Fruit fly (Drosophila melanogaster) whole organism, pupa: ENCODE results near the gene djl.

Experiments
- CG10348 ChIP-seq: fragments of 200-800 bp; sonication (Bioruptor generic); IDR thresholded peaks from 2 replicates; pipeline ENCODE4 v1.3.6; 2022; ENCODE audit warnings: missing biosample characterization, missing genetic modification characterization
- CG12605 ChIP-seq: fragments of 200-800 bp; sonication (Bioruptor generic); IDR thresholded peaks from 2 replicates; pipeline ENCODE4 v1.3.6; 2022; ENCODE audit warnings: missing biosample characterization, missing genetic modification characterization
- CG13204 ChIP-seq: fragments of 200-800 bp; sonication (Bioruptor generic); optimal IDR thresholded peaks from 2 replicates; lab custom pipeline; 2018; ENCODE audit warnings: missing biosample characterization, mild to moderate bottlenecking, missing genetic modification characterization, moderate library complexity
- CG14655 ChIP-seq: fragments of 200-800 bp; sonication (Bioruptor generic); optimal IDR thresholded peaks from 3 replicates; lab custom pipeline; 2017; ENCODE audit warnings: mild to moderate bottlenecking, missing biosample characterization, missing genetic modification reagents, missing genetic modification characterization
- CG15710 ChIP-seq: fragments of 200-800 bp; sonication (Bioruptor generic); optimal IDR thresholded peaks from 2 replicates; lab custom pipeline; 2018; ENCODE audit warnings: missing biosample characterization, mild to moderate bottlenecking, missing genetic modification characterization, moderate library complexity
- CG17806 ChIP-seq: fragments of 200-800 bp; sonication (Bioruptor generic); optimal IDR thresholded peaks from 2 replicates; lab custom pipeline; 2018; ENCODE audit warnings: missing biosample characterization, mild to moderate bottlenecking, missing genetic modification characterization, moderate library complexity
- CG32121 ChIP-seq: fragments of 200-800 bp; sonication (Bioruptor generic); IDR thresholded peaks from 2 replicates; pipeline ENCODE4 v1.3.6; 2022; ENCODE audit warnings: missing biosample characterization, missing genetic modification characterization
- CG34367 ChIP-seq: fragments of 200-800 bp; sonication (Bioruptor generic); optimal IDR thresholded peaks from 2 replicates; lab custom pipeline; 2018; ENCODE audit warnings: missing biosample characterization, mild to moderate bottlenecking, missing genetic modification characterization
- CG4496 ChIP-seq: fragments of 200-800 bp; sonication (Bioruptor generic); IDR thresholded peaks from 3 replicates; pipeline ENCODE4 v1.3.6; 2022; ENCODE audit warnings: missing biosample characterization, missing genetic modification characterization
- CG8159 ChIP-seq: fragments of 200-800 bp; sonication (Bioruptor generic); optimal IDR thresholded peaks from 3 replicates; lab custom pipeline; 2018; ENCODE audit warnings: missing biosample characterization, mild to moderate bottlenecking, missing genetic modification characterization, moderate library complexity
- CG8301 ChIP-seq: fragments of 200-800 bp; sonication (Bioruptor generic); optimal IDR thresholded peaks from 2 replicates; lab custom pipeline; 2018; ENCODE audit warnings: missing biosample characterization, mild to moderate bottlenecking, missing genetic modification characterization
- CG9948 ChIP-seq: fragments of 200-800 bp; sonication (Bioruptor generic); optimal IDR thresholded peaks from 2 replicates; lab custom pipeline; 2018; ENCODE audit warnings: missing biosample characterization, mild to moderate bottlenecking, missing genetic modification characterization, moderate library complexity
- D1 ChIP-seq: fragments of 200-800 bp; sonication (Bioruptor generic); optimal IDR thresholded peaks from 2 replicates; lab custom pipeline; 2018; ENCODE audit warnings: missing biosample characterization, mild to moderate bottlenecking, missing genetic modification characterization, moderate library complexity
- EcR ChIP-seq: fragments of 200-800 bp; sonication (Bioruptor generic); optimal IDR thresholded peaks from 3 replicates; lab custom pipeline; 2019; ENCODE audit warnings: missing biosample characterization, missing genetic modification characterization, mild to moderate bottlenecking, moderate library complexity, missing genetic modification reagents
- Ets98B ChIP-seq: fragments of 200-800 bp; sonication (Bioruptor generic); IDR thresholded peaks from 2 replicates; pipeline ENCODE4 v1.3.6; 2022; ENCODE audit warnings: missing biosample characterization, missing genetic modification characterization
- Pif1A ChIP-seq: fragments of 200-800 bp; sonication (Bioruptor generic); optimal IDR thresholded peaks from 3 replicates; lab custom pipeline; 2016; ENCODE audit warnings: missing biosample characterization, missing genetic modification characterization
- Pif1B ChIP-seq: fragments of 200-800 bp; sonication (Bioruptor generic); optimal IDR thresholded peaks from 3 replicates; lab custom pipeline; 2016; ENCODE audit warnings: missing biosample characterization, missing genetic modification characterization
- Snoo ChIP-seq: fragments of 200-800 bp; sonication (Bioruptor generic); optimal IDR thresholded peaks from 3 replicates; lab custom pipeline; 2017; ENCODE audit warnings: missing biosample characterization, mild to moderate bottlenecking, missing genetic modification characterization, inconsistent platforms
- fd96Ca ChIP-seq: fragments of 200-800 bp; sonication (Bioruptor generic); IDR thresholded peaks from 3 replicates; pipeline ENCODE4 v1.3.6; 2022; ENCODE audit warnings: missing biosample characterization, missing genetic modification characterization
- gl ChIP-seq: fragments of 200-800 bp; sonication (Bioruptor generic); optimal IDR thresholded peaks from 2 replicates; lab custom pipeline; 2018; ENCODE audit warnings: missing biosample characterization, mild to moderate bottlenecking, missing genetic modification characterization
- rn ChIP-seq: fragments of 200-800 bp; sonication (Bioruptor generic); IDR thresholded peaks from 2 replicates; pipeline ENCODE4 v1.3.6; 2022; ENCODE audit warnings: missing biosample characterization, missing genetic modification characterization

The djl gene

DNA sequence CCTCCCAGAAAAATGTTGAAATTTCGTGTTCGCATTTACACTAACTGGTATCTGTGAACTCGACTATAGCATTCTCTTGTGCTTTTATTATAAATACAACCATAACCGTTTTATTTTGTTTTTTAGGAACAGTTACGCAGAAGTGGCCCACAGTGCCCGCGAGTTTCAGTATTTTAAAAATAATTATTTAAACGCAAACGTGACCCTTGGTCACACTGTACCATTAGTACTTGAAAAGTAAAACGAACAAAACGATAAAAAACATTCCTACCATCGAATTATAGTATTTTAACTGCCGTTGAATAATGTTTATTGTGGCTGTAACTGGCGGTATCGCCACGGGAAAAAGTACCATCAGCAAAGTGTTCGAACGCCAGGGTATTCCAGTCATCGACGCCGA lies 21.4 kb downstream of the djl start, which contains the start of gene Dpck:
Dpck (plus strand) TSS at position 211 of the 400 bp plus-strand sequence.
- peak; percentile 59; the same call in 1 of the 2 replicates for TF ChIP-seq CG12605 (GFP tag; lab: Robert Waterston, UW)
- TF ChIP-seq CG9948 = no peak
- TF ChIP-seq CG8159 (tag; lab: Kevin White, UChicago) = peak; percentile 48
- TF ChIP-seq fd96Ca = 0 out of 3 replicates have a peak, but pooled peaks have one; percentile 38
- TF ChIP-seq CG10348 (GFP tag; lab: Robert Waterston, UW) = no peak
- peak; percentile 31 for TF ChIP-seq CG34367
- no peak for TF ChIP-seq EcR (GFP tag; lab: Kevin White, UChicago)
- TF ChIP-seq D1 = no peak
- peak; percentile 57 for TF ChIP-seq CG4496 (GFP tag; lab: Robert Waterston, UW)
- TF ChIP-seq CG8301 (tag; lab: Kevin White, UChicago) = peak; percentile 22
- peak; percentile 28; the same call in 1 of the 2 replicates for TF ChIP-seq CG32121 (GFP tag; lab: Robert Waterston, UW)
- TF ChIP-seq CG15710 (tag; lab: Kevin White, UChicago) = peak; percentile 22
- peak; percentile 71 for TF ChIP-seq gl (tag; lab: Kevin White, UChicago)
- TF ChIP-seq Ets98B (GFP tag; lab: Robert Waterston, UW) = peak; percentile 60
- no peak for TF ChIP-seq Pif1A (GFP tag; lab: Kevin White, UChicago)
- peak; percentile 14 for TF ChIP-seq Pif1B
- peak; percentile 19 for TF ChIP-seq CG17806 (tag; lab: Kevin White, UChicago)
- TF ChIP-seq Snoo = peak; percentile 33

DNA sequence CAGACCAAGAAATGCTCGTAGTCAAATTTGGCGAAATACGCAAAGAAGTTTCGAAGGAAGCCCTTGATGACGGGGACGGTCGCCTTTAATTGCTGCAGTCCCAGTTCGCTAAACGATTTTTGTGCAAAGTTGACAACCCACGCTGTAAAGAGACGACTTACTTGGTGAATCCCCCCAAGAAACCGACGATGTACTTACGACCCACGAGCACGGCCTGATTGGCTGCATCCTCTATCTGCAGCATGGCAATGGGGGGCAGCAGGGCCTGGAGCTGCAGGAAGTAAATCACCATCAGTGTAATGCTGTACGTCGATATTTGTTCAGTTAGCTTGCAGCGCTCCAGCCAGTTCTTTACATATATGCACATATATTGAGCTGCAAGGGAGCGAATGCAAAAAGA lies 23.2 kb downstream of the djl start:
- TF ChIP-seq CG34367 (no peak), fd96Ca (no peak), CG12605 (GFP tag; lab: Robert Waterston, UW) (no peak), Pif1B (no peak), CG13204 (GFP tag; lab: Kevin White, UChicago) (no peak), CG32121 (GFP tag; lab: Robert Waterston, UW) (no peak), CG4496 (GFP tag; lab: Robert Waterston, UW) (no peak), EcR (GFP tag; lab: Kevin White, UChicago) (no peak), CG17806 (tag; lab: Kevin White, UChicago) (no peak), Snoo (no peak), D1 (no peak), Pif1A (GFP tag; lab: Kevin White, UChicago) (no peak), CG10348 (GFP tag; lab: Robert Waterston, UW) (no peak), rn (GFP tag; lab: Robert Waterston, UW) (no peak), Ets98B (GFP tag; lab: Robert Waterston, UW) (no peak), CG15710 (tag; lab: Kevin White, UChicago) (no peak), CG8159 (tag; lab: Kevin White, UChicago) (no peak)

- TF ChIP-seq Pif1B (no peak), CG8301 (tag; lab: Kevin White, UChicago) (no peak), CG32121 (GFP tag; lab: Robert Waterston, UW) (no peak), CG34367 (no peak), CG15710 (tag; lab: Kevin White, UChicago) (no peak), CG8159 (tag; lab: Kevin White, UChicago) (no peak), gl (tag; lab: Kevin White, UChicago) (no peak), D1 (no peak), rn (GFP tag; lab: Robert Waterston, UW) (no peak)
Observed at dm6 chr3R:7085455-7085854, 24.9 kb downstream of the djl start.

DNA sequence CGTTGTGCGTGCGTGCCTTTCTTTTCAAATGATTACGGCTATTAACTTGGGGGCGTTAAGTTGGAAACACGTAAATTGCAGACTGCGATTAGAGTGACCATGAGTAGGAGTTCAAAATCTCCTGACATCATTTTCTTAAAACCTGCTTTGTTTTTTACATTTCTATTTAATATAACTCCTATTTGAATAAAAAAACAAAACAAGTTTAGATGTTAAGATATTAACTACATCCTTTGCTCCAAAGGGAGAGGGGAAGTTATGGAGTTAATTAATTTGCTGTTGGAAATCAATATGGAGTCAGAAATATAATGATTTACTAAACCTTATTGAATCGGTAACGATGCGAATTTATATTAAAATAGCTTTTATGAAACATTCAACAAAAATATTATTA lies 25.4 kb downstream of the djl start, which contains the start of gene Tailor:
Tailor (minus strand) TSS at position 101 of the 394 bp plus-strand sequence.
- TF ChIP-seq CG14655 (GFP tag; lab: Kevin White, UChicago) = no peak
- no peak for TF ChIP-seq Snoo
- TF ChIP-seq rn (GFP tag; lab: Robert Waterston, UW) = no peak
- no peak for TF ChIP-seq CG4496 (GFP tag; lab: Robert Waterston, UW)
- TF ChIP-seq EcR (GFP tag; lab: Kevin White, UChicago) = no peak
- no peak for TF ChIP-seq CG8159 (tag; lab: Kevin White, UChicago)
- TF ChIP-seq CG8301 (tag; lab: Kevin White, UChicago) = no peak
- TF ChIP-seq, all 21 proteins: peak for 0

dm6 chr3R:7086377-7087200 lies 26.0 kb downstream of the djl start, which contains the start of gene alphaTub84B:
TSS of gene alphaTub84B (plus strand) at chr3R:7086599.
- peak; percentile 25 for TF ChIP-seq gl (tag; lab: Kevin White, UChicago)
- peak; percentile 52 for TF ChIP-seq Pif1A (GFP tag; lab: Kevin White, UChicago)
- TF ChIP-seq CG17806 (tag; lab: Kevin White, UChicago) = no peak
- TF ChIP-seq CG34367 = peak; percentile 29
- TF ChIP-seq CG13204 (GFP tag; lab: Kevin White, UChicago) = peak; percentile 61
- TF ChIP-seq CG12605 (GFP tag; lab: Robert Waterston, UW) = peak; percentile 54
- peak; percentile 4 for TF ChIP-seq CG9948
- TF ChIP-seq CG8159 (tag; lab: Kevin White, UChicago) = peak; percentile 27
- peak; percentile 31 for TF ChIP-seq EcR (GFP tag; lab: Kevin White, UChicago)
- no peak for TF ChIP-seq D1
- TF ChIP-seq CG32121 (GFP tag; lab: Robert Waterston, UW) = 0 out of 2 replicates have a peak, but pooled peaks have one; percentile 24
- peak; percentile 70 for TF ChIP-seq Ets98B (GFP tag; lab: Robert Waterston, UW)
- peak; percentile 71 for TF ChIP-seq Snoo
- TF ChIP-seq CG8301 (tag; lab: Kevin White, UChicago) = peak; percentile 24
- peak; percentile 57; the same call in 1 of the 3 replicates for TF ChIP-seq CG4496 (GFP tag; lab: Robert Waterston, UW)
- no peak for TF ChIP-seq rn (GFP tag; lab: Robert Waterston, UW)
- TF ChIP-seq CG10348 (GFP tag; lab: Robert Waterston, UW) = no peak
- TF ChIP-seq CG14655 (GFP tag; lab: Kevin White, UChicago) = no peak
- peak; percentile 35 for TF ChIP-seq CG15710 (tag; lab: Kevin White, UChicago)
- TF ChIP-seq Pif1B = peak; percentile 69
- TF ChIP-seq fd96Ca = peak; percentile 54; the same call in 1 of the 3 replicates
